Worm (Caenorhabditis elegans): ENCODE results near the gene egl-8.

The egl-8 gene

ce11 chrV:11158-11557 lies 9.5 kb upstream of the egl-8 start:
- TF ChIP-seq nhr-237 (tag; optimal IDR thresholded peaks at IDR 0.05) (no peak), mef-2 (tag; optimal IDR thresholded peaks at IDR 0.05) (no peak), sptf-1 (tag; optimal IDR thresholded peaks at IDR 0.05) (no peak), lin-14 (GFP tag; optimal IDR thresholded peaks at IDR 0.05) (peak; percentile 61), nhr-47 (tag; optimal IDR thresholded peaks at IDR 0.05) (peak; percentile 1), fkh-10 (GFP tag; optimal IDR thresholded peaks at IDR 0.05) (peak; percentile 59), xbp-1 (tag; optimal IDR thresholded peaks at IDR 0.05) (no peak), ces-1 (GFP tag; optimal IDR thresholded peaks at IDR 0.05) (peak; percentile 54)

- TF ChIP-seq C16A3.4 (tag; optimal IDR thresholded peaks at IDR 0.05) (no peak), sup-37 (GFP tag; optimal IDR thresholded peaks at IDR 0.05) (no peak), mep-1 (tag; optimal IDR thresholded peaks at IDR 0.05) (no peak), tlp-1 (tag; optimal IDR thresholded peaks at IDR 0.05) (no peak), efl-1 (optimal IDR thresholded peaks at IDR 0.05) (no peak), efl-1 (GFP tag; optimal IDR thresholded peaks at IDR 0.05 in 1 of 2) (peak in 1 of 2 experiments; percentile 91), zag-1 (tag; optimal IDR thresholded peaks at IDR 0.05) (no peak)
These were observed 8.9 kb upstream of the egl-8 start for ce11 chrV:11708-12107.

- peak in 1 of 2 experiments; percentile 62 for TF ChIP-seq lin-35 (GFP tag; optimal IDR thresholded peaks at IDR 0.05)
- no peak for TF ChIP-seq nhr-237 (tag; optimal IDR thresholded peaks at IDR 0.05)
- TF ChIP-seq elt-2 (tag; optimal IDR thresholded peaks at IDR 0.05), result peak; percentile 19
- TF ChIP-seq efl-1 (optimal IDR thresholded peaks at IDR 0.05), result no peak
- peak in 1 of 2 experiments; percentile 87 for TF ChIP-seq efl-1 (GFP tag; optimal IDR thresholded peaks at IDR 0.05 in 1 of 2)
- no peak for TF ChIP-seq hpl-2 (GFP tag; optimal IDR thresholded peaks at IDR 0.05)
These were observed 4.4 kb upstream of the egl-8 start for ce11 chrV:16067-16845.

- TF ChIP-seq nhr-19 (GFP tag; conservative IDR thresholded peaks at IDR 0.05) (no peak), xbp-1 (tag; optimal IDR thresholded peaks at IDR 0.05) (no peak), unc-130 (tag; optimal IDR thresholded peaks at IDR 0.05) (no peak), Y116A8C.19 (tag; optimal IDR thresholded peaks at IDR 0.05; ENCODE audit: borderline replicate concordance) (no peak), elt-2 (tag; optimal IDR thresholded peaks at IDR 0.05) (peak; percentile 56), lin-39 (tag; optimal IDR thresholded peaks at IDR 0.05) (no peak), efl-1 (optimal IDR thresholded peaks at IDR 0.05) (no peak), efl-1 (GFP tag; optimal IDR thresholded peaks at IDR 0.05 in 1 of 2) (peak in 1 of 2 experiments; percentile 87), elt-3 (tag; optimal IDR thresholded peaks at IDR 0.05) (no peak), dsc-1 (tag; optimal IDR thresholded peaks at IDR 0.05) (no peak), grh-1 (GFP tag; IDR thresholded peaks at IDR 0.05) (no peak), lin-15B (tag; optimal IDR thresholded peaks at IDR 0.05) (no peak), fkh-8 (tag; optimal IDR thresholded peaks at IDR 0.05) (no peak)
These were observed 1.2 kb downstream of the egl-8 start for ce11 chrV:21848-22247.

ce11 chrV:24181-24580 lies 3.6 kb downstream of the egl-8 start:
- TF ChIP-seq lin-35 (GFP tag; optimal IDR thresholded peaks at IDR 0.05) (peak; percentile 7 to 65), dpl-1 (GFP tag; optimal IDR thresholded peaks at IDR 0.05) (peak in 2 of 3 experiments; percentile 39 to 65), tbx-2 (tag; optimal IDR thresholded peaks at IDR 0.05) (no peak), efl-1 (optimal IDR thresholded peaks at IDR 0.05) (peak in 1 of 2 experiments; percentile 53), efl-1 (GFP tag; optimal IDR thresholded peaks at IDR 0.05 in 1 of 2) (peak; percentile 61 to 93)

ce11 chrV:27604-28003 lies 7.0 kb downstream of the egl-8 start:
- no peak for TF ChIP-seq nhr-71 (tag; optimal IDR thresholded peaks at IDR 0.05)
- TF ChIP-seq nhr-12 (tag; optimal IDR thresholded peaks at IDR 0.05), result no peak
- TF ChIP-seq lir-3 (tag; optimal IDR thresholded peaks at IDR 0.05; ENCODE audit: poor library complexity), result no peak
- TF ChIP-seq efl-1 (optimal IDR thresholded peaks at IDR 0.05), result no peak
- peak in 1 of 2 experiments; percentile 42 for TF ChIP-seq efl-1 (GFP tag; optimal IDR thresholded peaks at IDR 0.05 in 1 of 2)

All from whole organism, L1 larva.